Fruit fly (Drosophila melanogaster) whole organism, adult: ENCODE results near the gene CG15773.

Experiments used
- CG11617 ChIP-seq: fragments of 200-800 bp; sonication (Bioruptor generic); optimal IDR thresholded peaks from 2 replicates; lab custom pipeline; 2017; ENCODE audit warnings: mild to moderate bottlenecking, missing biosample characterization, missing genetic modification reagents, missing genetic modification characterization
- CG12768 ChIP-seq: fragments of 200-800 bp; sonication (Bioruptor generic); optimal IDR thresholded peaks from 2 replicates; lab custom pipeline; 2017; ENCODE audit warnings: missing biosample characterization, missing genetic modification characterization, mild to moderate bottlenecking, moderate library complexity, missing genetic modification reagents
- CG14711 ChIP-seq: fragments of 200-800 bp; sonication (Bioruptor generic); optimal IDR thresholded peaks from 2 replicates; lab custom pipeline; 2018; ENCODE audit warnings: missing biosample characterization, mild to moderate bottlenecking, missing genetic modification characterization, moderate library complexity
- CG1620 ChIP-seq: fragments of 200-800 bp; sonication (Bioruptor generic); optimal IDR thresholded peaks from 2 replicates; lab custom pipeline; 2016; ENCODE audit warnings: missing biosample characterization, missing genetic modification characterization
- CG33017 ChIP-seq: fragments of 200-800 bp; sonication (Bioruptor generic); optimal IDR thresholded peaks from 2 replicates; lab custom pipeline; 2018; ENCODE audit warnings: missing biosample characterization, mild to moderate bottlenecking, missing genetic modification characterization, moderate library complexity
- CG5204 ChIP-seq: fragments of 200-800 bp; sonication (Bioruptor generic); optimal IDR thresholded peaks from 2 replicates; lab custom pipeline; 2016; ENCODE audit warnings: missing biosample characterization, missing genetic modification characterization
- CG7045 ChIP-seq: fragments of 200-800 bp; sonication (Bioruptor generic); optimal IDR thresholded peaks from 2 replicates; lab custom pipeline; 2017; ENCODE audit warnings: missing biosample characterization, mild to moderate bottlenecking, missing genetic modification characterization
- CG7101 ChIP-seq: fragments of 200-800 bp; sonication (Bioruptor generic); optimal IDR thresholded peaks from 2 replicates; lab custom pipeline; 2018; ENCODE audit warnings: missing biosample characterization, mild to moderate bottlenecking, missing genetic modification characterization, moderate library complexity
- Clk ChIP-seq: fragments of 200-800 bp; sonication (Bioruptor generic); optimal IDR thresholded peaks from 2 replicates; lab custom pipeline; 2017; ENCODE audit warnings: missing biosample characterization, missing genetic modification characterization
- Crg-1 ChIP-seq: fragments of 200-800 bp; sonication (Bioruptor generic); optimal IDR thresholded peaks from 2 replicates; lab custom pipeline; 2016; ENCODE audit warnings: missing biosample characterization, missing genetic modification characterization
- Hr96 ChIP-seq: fragments of 200-800 bp; sonication (Bioruptor generic); optimal IDR thresholded peaks from 2 replicates; lab custom pipeline; 2016; ENCODE audit warnings: missing biosample characterization, missing genetic modification characterization
- Mnt ChIP-seq: fragments of 200-800 bp; sonication (Bioruptor generic); optimal IDR thresholded peaks from 2 replicates; lab custom pipeline; 2016; ENCODE audit warnings: missing biosample characterization, mild to moderate bottlenecking, missing genetic modification characterization
- bab1 ChIP-seq: fragments of 200-800 bp; sonication (Bioruptor generic); optimal IDR thresholded peaks from 3 replicates; lab custom pipeline; 2019; ENCODE audit warnings: missing biosample characterization, mild to moderate bottlenecking, missing genetic modification characterization, moderate library complexity
- cic ChIP-seq: fragments of 200-800 bp; sonication (Bioruptor generic); optimal IDR thresholded peaks from 2 replicates; lab custom pipeline; 2017; ENCODE audit warnings: missing biosample characterization, mild to moderate bottlenecking, missing genetic modification characterization, moderate library complexity
- cnc ChIP-seq, 2 experiments: fragments of >200 bp; optimal IDR thresholded peaks; 2 replicates each; lab custom pipeline; 2017
- kay ChIP-seq: fragments of 200-800 bp; sonication (Bioruptor generic); peaks from one replicate; lab custom pipeline; 2016; ENCODE audit warnings: missing biosample characterization, missing genetic modification characterization, borderline replicate concordance
- ovo ChIP-seq: fragments of 200-800 bp; sonication (Bioruptor generic); optimal IDR thresholded peaks from 2 replicates; lab custom pipeline; 2016; ENCODE audit warnings: missing biosample characterization, missing genetic modification characterization
- pad ChIP-seq: fragments of 200-800 bp; sonication (Bioruptor generic); optimal IDR thresholded peaks from 3 replicates; lab custom pipeline; 2017; ENCODE audit warnings: missing biosample characterization, missing genetic modification characterization, mild to moderate bottlenecking, moderate library complexity, missing genetic modification reagents
- tj ChIP-seq: fragments of 200-800 bp; sonication (Bioruptor generic); optimal IDR thresholded peaks from 3 replicates; lab custom pipeline; 2017; ENCODE audit warnings: missing biosample characterization, mild to moderate bottlenecking, missing genetic modification characterization, moderate library complexity
- toe ChIP-seq: fragments of 200-800 bp; sonication (Bioruptor generic); optimal IDR thresholded peaks from 2 replicates; lab custom pipeline; 2016; ENCODE audit warnings: missing biosample characterization, missing genetic modification characterization

The CG15773 gene

DNA sequence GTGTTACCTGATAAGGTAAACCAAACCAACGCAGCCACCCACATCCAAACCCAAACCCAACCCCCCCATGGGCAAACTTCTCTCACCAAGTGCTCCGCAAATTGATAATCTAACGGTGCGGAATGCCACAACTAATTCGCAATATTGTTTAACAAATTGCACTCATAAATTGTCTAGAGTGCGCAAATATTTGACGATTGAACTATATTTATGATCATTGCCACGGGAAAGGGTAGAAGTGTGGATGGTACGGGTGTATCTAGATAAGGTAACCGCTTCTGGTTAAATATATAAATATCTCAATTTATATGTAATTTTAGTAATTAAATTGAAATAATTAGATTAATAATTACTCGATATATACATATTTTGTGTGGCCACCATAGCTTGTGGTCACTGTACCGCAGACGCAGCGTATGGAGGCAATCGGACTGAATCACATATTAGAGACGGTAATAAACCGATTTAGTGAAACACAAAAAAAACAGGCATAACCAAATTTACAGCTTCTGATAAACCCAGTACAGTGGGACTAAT, 14.0 kb upstream of the CG15773 start:
- TF ChIP-seq CG1620 (GFP tag; lab: Kevin White, UChicago) (peak; percentile 8), Crg-1 (GFP tag; lab: Kevin White, UChicago) (peak; percentile 41), Mnt (GFP tag; lab: Kevin White, UChicago) (peak; percentile 69), CG33017 (tag; lab: Kevin White, UChicago) (peak; percentile 90), cnc (optimal IDR thresholded peaks at IDR 0.05; lab: Kevin White, UChicago) (no peak), tj (GFP tag; lab: Kevin White, UChicago) (peak; percentile 62), Hr96 (GFP tag; lab: Kevin White, UChicago) (peak; percentile 45), toe (GFP tag; lab: Kevin White, UChicago) (peak; percentile 52), Clk (peak; percentile 70), CG11617 (GFP tag; lab: Kevin White, UChicago) (peak; percentile 87), CG5204 (peak; percentile 59), kay (GFP tag; lab: Kevin White, UChicago) (peak; percentile 64), ovo (GFP tag; lab: Kevin White, UChicago) (peak; percentile 68), CG14711 (tag; lab: Kevin White, UChicago) (peak; percentile 89), cic (peak; percentile 10), bab1 (GFP tag; lab: Kevin White, UChicago) (peak; percentile 25), CG7045 (GFP tag; lab: Kevin White, UChicago) (peak; percentile 84), CG7101 (peak; percentile 95), CG12768 (GFP tag; lab: Kevin White, UChicago) (peak; percentile 91), pad (GFP tag; lab: Kevin White, UChicago) (peak; percentile 77)

DNA sequence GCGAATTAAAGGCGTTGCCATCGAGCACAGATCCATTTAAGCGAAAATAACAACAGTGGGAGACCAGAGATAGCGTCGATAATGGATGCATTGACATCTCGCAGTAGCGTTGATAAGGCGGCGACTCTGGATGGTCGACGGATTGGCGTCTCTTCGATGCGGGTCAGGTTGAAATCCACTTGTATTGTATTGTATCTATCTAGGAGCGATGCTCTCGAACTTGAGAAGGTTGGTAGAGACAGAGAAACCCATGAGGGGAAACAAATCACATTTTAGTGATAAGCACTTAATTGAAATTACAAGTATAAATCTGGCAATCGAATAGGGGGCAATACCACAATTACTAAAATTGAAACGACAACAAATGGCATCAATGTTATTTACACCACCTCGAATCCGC, 9.0 kb upstream of the CG15773 start:
- no peak for TF ChIP-seq Clk
- no peak for TF ChIP-seq bab1 (GFP tag; lab: Kevin White, UChicago)
- no peak for TF ChIP-seq ovo (GFP tag; lab: Kevin White, UChicago)
- no peak for TF ChIP-seq toe (GFP tag; lab: Kevin White, UChicago)
- no peak for TF ChIP-seq CG12768 (GFP tag; lab: Kevin White, UChicago)
- no peak for TF ChIP-seq Crg-1 (GFP tag; lab: Kevin White, UChicago)
- no peak for TF ChIP-seq CG1620 (GFP tag; lab: Kevin White, UChicago)
- TF ChIP-seq Hr96 (GFP tag; lab: Kevin White, UChicago): no peak

DNA sequence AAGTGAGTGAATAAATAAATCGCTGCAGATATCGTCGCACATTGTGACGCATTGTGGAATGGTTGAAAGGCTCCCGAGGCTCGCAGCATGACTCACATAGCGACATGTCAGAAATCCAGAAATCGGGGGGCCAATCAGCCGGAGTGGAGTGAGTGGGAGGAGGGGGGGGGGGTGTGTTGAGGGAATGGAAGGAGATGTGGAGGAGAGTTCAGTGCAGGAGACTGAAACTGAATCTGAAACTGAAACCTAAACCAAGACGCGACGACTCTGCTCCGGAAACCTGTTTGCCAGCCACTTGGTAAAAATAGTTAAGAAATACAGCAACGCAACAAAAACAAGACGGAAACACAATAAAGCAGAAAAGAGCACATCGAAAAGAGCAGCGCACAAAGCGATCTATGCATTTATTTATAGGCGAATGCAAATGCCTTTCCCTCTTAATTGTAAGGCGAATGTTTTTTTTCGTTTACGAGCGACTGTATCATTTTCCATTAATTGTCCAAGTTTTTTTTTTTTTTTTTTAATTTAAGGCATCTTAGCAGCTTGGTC, 8.3 kb upstream of the CG15773 start:
- TF ChIP-seq Mnt (GFP tag; lab: Kevin White, UChicago) (no peak), kay (GFP tag; lab: Kevin White, UChicago) (no peak), CG33017 (tag; lab: Kevin White, UChicago) (no peak), CG7045 (GFP tag; lab: Kevin White, UChicago) (no peak), CG5204 (no peak), cnc (optimal IDR thresholded peaks at IDR 0.05; lab: Kevin White, UChicago) (no peak), Clk (no peak)

DNA sequence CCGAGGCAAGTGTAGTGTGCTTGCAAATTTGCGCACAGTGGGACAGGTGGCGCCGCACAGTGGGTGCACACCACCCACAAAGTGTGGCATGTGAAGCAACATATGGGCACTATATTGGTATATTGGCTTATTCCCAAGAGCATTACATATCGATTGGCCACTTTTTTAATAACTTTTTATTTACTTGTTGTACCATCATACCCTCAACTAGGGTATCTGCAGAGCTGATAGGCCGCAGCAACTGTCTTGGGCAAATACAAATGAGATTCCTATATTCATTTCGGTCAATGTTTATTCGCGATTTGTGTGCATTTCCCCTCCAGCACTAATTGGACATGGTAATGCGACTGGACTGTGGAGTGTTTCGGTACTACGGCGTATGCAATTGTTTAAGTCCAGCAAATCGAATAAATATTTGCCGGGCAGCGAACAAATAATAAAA, 7.8 kb upstream of the CG15773 start:
- TF ChIP-seq pad (GFP tag; lab: Kevin White, UChicago) (peak; percentile 59), kay (GFP tag; lab: Kevin White, UChicago) (no peak), bab1 (GFP tag; lab: Kevin White, UChicago) (peak; percentile 6), CG7101 (peak; percentile 31), CG14711 (tag; lab: Kevin White, UChicago) (peak; percentile 18), CG7045 (GFP tag; lab: Kevin White, UChicago) (peak; percentile 32)

DNA sequence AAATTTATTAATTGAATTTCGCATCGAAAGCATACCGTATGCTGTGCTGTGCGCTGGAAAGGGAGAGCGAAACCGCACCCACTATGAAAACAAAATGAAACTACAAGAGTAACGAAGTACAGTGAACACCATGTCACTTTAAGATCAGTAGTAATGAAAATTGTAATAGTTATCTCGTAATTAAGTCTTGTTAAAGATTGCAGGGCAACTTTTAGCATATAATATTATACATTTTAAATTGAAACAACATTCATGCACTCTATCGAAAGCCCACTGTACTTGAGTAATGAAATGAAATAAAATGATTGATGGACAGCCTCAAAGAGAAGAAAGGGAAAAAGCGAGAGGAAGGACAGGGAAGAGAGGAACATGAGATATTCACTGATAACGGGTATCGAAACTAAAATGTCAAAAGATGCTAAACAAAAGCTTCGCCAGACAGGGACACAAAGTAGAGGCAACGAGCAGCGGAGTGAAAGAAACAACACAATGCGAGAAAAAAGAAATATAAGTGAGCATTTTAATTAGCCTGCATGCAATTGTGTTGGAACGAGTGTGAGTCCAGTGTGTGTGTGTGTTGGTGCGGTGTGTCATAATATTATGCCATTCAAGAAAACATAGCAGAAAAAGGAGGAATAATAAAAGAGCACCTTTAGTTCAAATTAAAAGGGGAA, 2.9 kb downstream of the CG15773 start:
- no peak for TF ChIP-seq kay (GFP tag; lab: Kevin White, UChicago)
- peak; percentile 81 for TF ChIP-seq pad (GFP tag; lab: Kevin White, UChicago)
- TF ChIP-seq CG7045 (GFP tag; lab: Kevin White, UChicago): peak; percentile 77
- TF ChIP-seq CG1620 (GFP tag; lab: Kevin White, UChicago): peak; percentile 85
- TF ChIP-seq toe (GFP tag; lab: Kevin White, UChicago): peak; percentile 73
- TF ChIP-seq Mnt (GFP tag; lab: Kevin White, UChicago): peak; percentile 88
- peak; percentile 99 for TF ChIP-seq bab1 (GFP tag; lab: Kevin White, UChicago)
- TF ChIP-seq CG11617 (GFP tag; lab: Kevin White, UChicago): peak; percentile 88
- TF ChIP-seq CG5204: peak; percentile 77
- TF ChIP-seq CG7101: peak; percentile 97
- TF ChIP-seq Crg-1 (GFP tag; lab: Kevin White, UChicago): peak; percentile 83
- no peak for TF ChIP-seq ovo (GFP tag; lab: Kevin White, UChicago)
- TF ChIP-seq Hr96 (GFP tag; lab: Kevin White, UChicago): peak; percentile 86
- peak; percentile 95 for TF ChIP-seq CG33017 (tag; lab: Kevin White, UChicago)
- peak; percentile 65 for TF ChIP-seq CG12768 (GFP tag; lab: Kevin White, UChicago)
- peak; percentile 7 for TF ChIP-seq cic
- TF ChIP-seq CG14711 (tag; lab: Kevin White, UChicago): peak; percentile 95
- peak; percentile 82 for TF ChIP-seq tj (GFP tag; lab: Kevin White, UChicago)
- peak; percentile 20 for TF ChIP-seq Clk
- no peak for TF ChIP-seq cnc (optimal IDR thresholded peaks at IDR 0.05; lab: Kevin White, UChicago)
